Fruit fly (Drosophila melanogaster) Kc167 (cell line): Measurements from ENCODE around the gene CG42759.
A peak's percentile ranks its signal among the peaks of the same experiment; 100 is the strongest.

ENCODE experiments used
- Myc ChIP-seq: fragments of >200 bp; optimal IDR thresholded peaks from 2 replicates; lab custom pipeline; 2017; ENCODE audit warnings: missing external identifiers
- Sin3A ChIP-seq: fragments of >200 bp; optimal IDR thresholded peaks from 2 replicates; lab custom pipeline; 2018; ENCODE audit warnings: missing external identifiers
- h ChIP-seq: fragments of >200 bp; optimal IDR thresholded peaks from 3 replicates; lab custom pipeline; 2018; ENCODE audit warnings: missing external identifiers
- insv ChIP-seq: fragments of >200 bp; optimal IDR thresholded peaks from 3 replicates; lab custom pipeline; 2018; ENCODE audit warnings: missing external identifiers
- psq ChIP-seq: fragments of >200 bp; optimal IDR thresholded peaks from 2 replicates; lab custom pipeline; 2017; ENCODE audit warnings: missing external identifiers
- ttk ChIP-seq: sonication (Bioruptor generic); optimal IDR thresholded peaks from 2 replicates; lab custom pipeline; 2017; ENCODE audit warnings: missing external identifiers

The CG42759 gene

DNA sequence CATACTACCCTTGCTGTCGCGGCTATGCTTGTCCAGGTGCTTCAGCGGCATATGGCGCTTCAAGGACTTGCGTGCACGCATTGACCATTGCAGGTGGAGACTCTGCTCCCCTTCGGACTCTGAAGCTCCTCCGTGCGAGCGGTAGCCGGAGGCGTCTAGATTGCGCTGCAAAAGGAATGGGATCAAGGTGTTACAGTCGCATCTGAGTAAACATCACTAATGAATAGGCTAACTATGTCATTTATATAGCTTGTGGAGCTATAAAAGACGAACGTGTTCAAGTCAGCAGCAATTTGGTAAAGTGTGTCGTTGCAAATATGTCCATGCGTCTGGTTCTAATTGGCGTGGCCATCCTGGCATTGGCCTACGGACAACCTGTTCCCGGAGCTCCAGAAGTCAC is at the start of gene CG42759:
Gene CG42759, plus strand, starts transcription at position 301 of the 400 bp plus-strand sequence.
- TF ChIP-seq insv (lab: Kevin White, UChicago), result no peak
- no peak for TF ChIP-seq ttk (lab: Kevin White, UChicago)
- TF ChIP-seq h, result no peak
- TF ChIP-seq psq (lab: Kevin White, UChicago), result no peak
- TF ChIP-seq Myc (lab: Kevin White, UChicago), result no peak
- no peak for TF ChIP-seq Sin3A

DNA sequence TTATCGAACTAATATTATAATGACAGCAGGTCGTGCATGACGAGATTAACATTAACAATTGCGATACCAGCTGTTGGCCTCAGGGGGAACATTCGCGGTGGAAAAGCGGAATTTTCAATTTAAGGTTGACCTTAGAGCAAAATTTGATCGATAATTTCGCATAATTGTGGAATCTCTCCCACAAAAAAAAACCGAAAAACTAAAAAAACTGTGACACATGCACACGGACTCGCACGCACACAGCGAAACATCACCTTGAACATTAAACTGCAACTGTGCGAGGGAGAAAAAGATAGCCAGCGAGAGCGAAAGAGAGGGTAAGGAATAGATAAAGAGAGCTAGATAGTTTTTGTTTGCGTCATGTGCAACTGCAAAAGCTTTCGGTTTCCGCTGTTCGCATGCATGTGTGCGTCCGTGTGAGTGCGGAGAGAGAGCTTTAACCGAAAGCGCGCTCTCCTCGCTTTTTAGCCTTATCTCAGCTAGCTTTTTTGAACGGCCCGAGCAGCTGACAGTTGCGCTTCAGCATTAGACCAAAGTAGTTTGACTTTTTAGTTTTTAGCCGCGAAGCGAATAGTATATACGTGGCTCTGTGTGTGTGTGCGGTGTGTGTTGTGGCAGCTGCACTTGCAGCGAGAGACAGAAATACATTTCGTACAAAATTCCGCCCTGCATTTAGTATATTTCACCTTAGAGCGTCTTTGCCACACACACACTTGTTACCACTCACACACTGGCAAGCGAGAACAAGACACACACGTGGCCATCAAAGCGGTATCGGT is 49.4 kb upstream of the CG42759 start:
- TF ChIP-seq psq (lab: Kevin White, UChicago) (no peak), Sin3A (no peak), Myc (lab: Kevin White, UChicago) (no peak)

DNA sequence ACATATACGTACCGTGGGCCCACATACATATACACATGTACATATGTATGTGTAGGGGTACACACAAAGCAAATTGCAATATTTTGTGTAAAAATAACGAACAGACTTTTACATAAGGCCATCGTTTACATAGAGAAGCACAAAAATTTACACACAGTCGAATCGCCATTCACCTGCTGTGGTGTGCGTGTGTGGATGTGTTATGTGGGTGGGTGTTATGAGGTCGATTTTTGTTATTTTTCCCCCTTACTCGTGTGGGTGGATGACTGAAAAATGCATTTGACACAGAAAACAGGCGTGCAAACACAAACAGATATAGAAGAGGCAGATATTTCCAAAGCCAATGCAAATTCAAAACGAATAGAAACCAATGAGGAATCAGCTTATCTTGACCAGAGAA is 47.8 kb upstream of the CG42759 start:
- TF ChIP-seq h (no peak), insv (lab: Kevin White, UChicago) (no peak), psq (lab: Kevin White, UChicago) (no peak), ttk (lab: Kevin White, UChicago) (no peak), Sin3A (no peak), Myc (lab: Kevin White, UChicago) (no peak)

DNA sequence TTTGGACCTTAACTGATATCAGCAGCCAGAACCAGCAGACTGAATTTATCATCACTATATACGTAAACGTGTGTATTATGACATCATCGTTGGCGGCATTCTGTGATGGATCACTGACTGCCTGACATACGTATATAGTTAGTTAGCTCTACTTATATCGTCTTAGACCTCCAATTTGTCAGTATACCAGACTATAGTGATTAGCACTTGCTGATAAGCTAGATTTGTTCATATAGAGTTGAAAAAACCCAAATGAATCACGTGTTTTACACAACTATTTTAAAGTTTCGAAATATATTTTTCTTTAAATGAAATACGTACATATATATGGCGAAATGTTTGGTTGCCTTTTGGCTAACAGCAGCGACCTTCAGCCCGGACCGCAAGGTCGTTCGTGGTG is 47.1 kb upstream of the CG42759 start:
- no peak for TF ChIP-seq ttk (lab: Kevin White, UChicago)

DNA sequence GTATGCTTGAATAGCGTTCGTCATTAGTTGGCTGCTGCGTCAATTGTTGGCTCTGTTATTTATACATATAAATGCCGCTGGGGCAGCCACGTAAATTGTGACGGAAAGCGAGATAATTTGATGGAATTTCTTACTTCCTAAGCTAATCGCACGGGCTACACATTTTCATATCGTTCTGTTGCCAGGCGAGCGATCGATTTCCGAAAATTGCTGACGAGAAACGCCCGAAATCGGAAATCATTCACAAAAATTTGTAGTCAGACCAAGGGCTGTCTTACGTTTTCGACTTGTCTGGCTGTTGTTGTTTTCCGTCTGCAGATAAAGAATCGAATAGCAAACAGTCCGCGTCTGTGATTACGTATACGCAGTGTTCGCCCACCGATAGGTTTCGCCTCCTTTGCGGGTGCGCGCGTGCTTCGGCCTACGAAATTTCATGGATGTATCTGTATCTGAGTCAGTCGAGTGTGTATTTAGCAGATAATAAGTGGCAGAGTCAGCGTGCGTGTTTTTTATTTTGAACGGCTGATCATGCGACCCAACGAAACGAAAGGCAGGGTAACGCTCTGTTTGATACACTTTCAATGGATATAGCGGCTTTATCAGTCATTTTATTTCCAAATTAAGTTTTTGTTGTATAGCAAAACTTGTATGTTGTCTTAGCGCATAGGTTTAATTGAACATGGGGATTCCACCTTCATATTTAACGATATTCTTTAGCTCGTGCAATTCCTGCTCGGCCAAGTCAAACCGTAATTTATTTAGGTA is 45.2 kb upstream of the CG42759 start:
- TF ChIP-seq insv (lab: Kevin White, UChicago) (no peak), psq (lab: Kevin White, UChicago) (no peak), h (no peak), Sin3A (no peak), ttk (lab: Kevin White, UChicago) (no peak), Myc (lab: Kevin White, UChicago) (no peak)

DNA sequence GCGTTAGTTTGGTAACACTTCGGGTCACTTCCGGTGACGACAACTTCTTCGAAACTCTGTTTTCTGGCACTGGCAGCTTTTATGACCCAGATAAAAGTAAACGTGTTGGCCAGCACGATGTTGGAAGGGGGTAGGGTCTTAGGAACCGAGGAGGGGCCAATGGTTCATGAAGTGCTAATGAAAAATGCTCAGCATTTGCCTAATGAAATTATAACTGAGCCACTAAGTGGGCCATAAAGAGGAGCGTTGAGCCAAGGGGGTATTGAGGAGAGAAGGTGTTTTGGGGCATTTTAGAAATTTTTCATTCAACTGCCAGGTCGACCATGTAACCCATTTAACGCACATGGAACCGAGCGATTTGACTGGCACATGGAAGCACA is 44.6 kb upstream of the CG42759 start:
- no peak for TF ChIP-seq Sin3A
- TF ChIP-seq Myc (lab: Kevin White, UChicago), result no peak
- no peak for TF ChIP-seq ttk (lab: Kevin White, UChicago)
- TF ChIP-seq h, result no peak
- no peak for TF ChIP-seq psq (lab: Kevin White, UChicago)
- no peak for TF ChIP-seq insv (lab: Kevin White, UChicago)

DNA sequence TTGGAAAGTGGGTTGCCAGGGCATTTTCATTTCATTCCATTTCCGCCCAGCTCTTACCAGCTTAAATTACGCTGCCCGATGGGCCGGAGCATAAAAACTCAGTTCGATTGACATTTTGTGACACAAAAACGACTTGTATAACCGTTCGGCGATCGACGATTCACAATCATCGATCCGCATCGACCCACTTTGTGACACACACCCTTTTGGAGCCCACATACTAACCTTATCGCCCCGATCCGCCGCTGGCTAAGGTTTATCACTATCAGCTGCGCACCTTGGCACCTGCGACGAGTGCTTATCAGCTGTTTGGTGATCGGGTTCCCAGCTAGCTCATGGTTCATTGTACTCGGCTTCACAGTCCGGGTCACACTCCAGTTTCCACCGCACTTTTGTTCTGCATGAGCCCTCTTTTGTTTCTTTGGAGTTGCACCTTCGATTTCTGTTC is 43.4 kb upstream of the CG42759 start:
- no peak for TF ChIP-seq Myc (lab: Kevin White, UChicago)
- no peak for TF ChIP-seq insv (lab: Kevin White, UChicago)
- TF ChIP-seq h, result no peak
- TF ChIP-seq psq (lab: Kevin White, UChicago), result no peak
- no peak for TF ChIP-seq ttk (lab: Kevin White, UChicago)
- no peak for TF ChIP-seq Sin3A

- TF ChIP-seq Sin3A (no peak), insv (lab: Kevin White, UChicago) (no peak), ttk (lab: Kevin White, UChicago) (no peak), Myc (lab: Kevin White, UChicago) (no peak), h (no peak), psq (lab: Kevin White, UChicago) (no peak)
Measured at dm6 chr3R:10100498-10101196, 42.2 kb upstream of the CG42759 start.

- TF ChIP-seq psq (lab: Kevin White, UChicago) (no peak), Sin3A (no peak), Myc (lab: Kevin White, UChicago) (no peak), ttk (lab: Kevin White, UChicago) (no peak), h (no peak), insv (lab: Kevin White, UChicago) (no peak)
Measured at dm6 chr3R:10106796-10107195, 36.1 kb upstream of the CG42759 start.

DNA sequence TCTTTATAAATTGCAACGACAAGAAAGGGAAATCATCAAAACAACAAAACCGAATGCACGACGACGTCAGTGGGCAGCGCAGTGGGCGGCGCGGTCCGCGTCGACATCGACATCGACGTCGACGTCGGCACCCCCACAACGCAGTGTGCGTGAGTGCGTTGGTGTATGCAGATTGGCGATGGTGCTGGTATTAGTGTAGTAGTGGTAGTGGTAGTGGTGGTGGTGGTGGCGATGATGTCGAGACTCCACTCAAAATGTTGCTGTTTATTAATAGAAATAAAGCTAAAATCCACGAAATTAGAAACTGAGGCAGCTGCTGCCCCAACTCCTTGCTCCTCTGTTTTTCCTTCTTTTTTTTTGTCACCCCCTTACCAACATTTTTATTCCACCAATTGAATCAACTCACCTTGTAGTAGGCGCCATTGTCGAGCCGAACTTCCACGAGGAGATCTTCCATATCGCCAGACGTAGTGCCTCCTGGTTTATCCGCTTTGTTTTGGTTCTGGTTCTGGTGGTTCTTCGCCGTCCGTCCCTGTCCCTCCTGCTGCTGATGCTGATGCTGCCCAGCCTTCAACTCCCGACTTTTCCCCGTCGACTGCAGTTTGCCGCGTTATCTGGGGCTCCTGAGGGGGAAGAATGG is 34.5 kb upstream of the CG42759 start:
- TF ChIP-seq Myc (lab: Kevin White, UChicago), result no peak
- TF ChIP-seq Sin3A, result no peak

dm6 chr3R:10109212-10109880 is 33.5 kb upstream of the CG42759 start:
- no peak for TF ChIP-seq ttk (lab: Kevin White, UChicago)
- no peak for TF ChIP-seq psq (lab: Kevin White, UChicago)
- TF ChIP-seq insv (lab: Kevin White, UChicago), result peak; percentile 79
